Fruit fly (Drosophila melanogaster): ENCODE measurements around the gene Kah.

- TF ChIP-seq CG7101 (tag; optimal IDR thresholded peaks at IDR 0.05) (no peak), Clk (GFP tag; optimal IDR thresholded peaks at IDR 0.05) (no peak), CG14711 (tag; optimal IDR thresholded peaks at IDR 0.05) (no peak), tj (GFP tag; optimal IDR thresholded peaks at IDR 0.05) (no peak), CG33017 (tag; optimal IDR thresholded peaks at IDR 0.05) (no peak)
Observed at dm6 chr3L:603188-603587, 14.1 kb upstream of the Kah start.

All from whole organism, adult.